Fruit fly (Drosophila melanogaster): Measurements from ENCODE around the gene Alg13.
A peak's percentile ranks its signal among the peaks of the same experiment; 100 is the strongest.

Alg13 gene

DNA sequence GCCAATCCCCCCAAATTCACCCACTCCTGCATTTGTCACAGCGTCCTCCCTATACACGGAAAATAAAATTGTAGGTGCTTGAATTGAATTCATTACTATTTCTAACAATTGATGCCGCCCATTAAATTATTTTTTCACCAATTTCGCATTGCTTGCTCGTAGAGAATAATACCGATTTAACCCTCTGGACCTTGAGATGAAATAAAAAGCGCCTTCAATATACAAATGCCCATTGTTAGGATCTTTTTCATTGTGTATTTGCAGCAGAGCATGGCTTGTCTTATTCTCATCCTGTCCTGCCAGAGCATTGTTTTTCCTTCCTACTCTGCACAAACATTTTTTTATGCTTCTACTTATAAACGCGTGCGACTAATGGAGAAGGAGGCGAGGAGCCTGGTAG lies 46.8 kb downstream of the Alg13 start:
- TF ChIP-seq CG11617 (GFP tag; optimal IDR thresholded peaks at IDR 0.05), result no peak
- no peak for TF ChIP-seq CG33017 (tag; optimal IDR thresholded peaks at IDR 0.05)
- TF ChIP-seq CG12768 (GFP tag; optimal IDR thresholded peaks at IDR 0.05), result no peak
- no peak for TF ChIP-seq Crg-1 (GFP tag; optimal IDR thresholded peaks at IDR 0.05)
- no peak for TF ChIP-seq CG14711 (tag; optimal IDR thresholded peaks at IDR 0.05)
- no peak for TF ChIP-seq tj (GFP tag; optimal IDR thresholded peaks at IDR 0.05)
- TF ChIP-seq CG5204 (GFP tag; optimal IDR thresholded peaks at IDR 0.05), result no peak
- no peak for TF ChIP-seq cic (GFP tag; optimal IDR thresholded peaks at IDR 0.05)
- no peak for TF ChIP-seq toe (GFP tag; optimal IDR thresholded peaks at IDR 0.05)

DNA sequence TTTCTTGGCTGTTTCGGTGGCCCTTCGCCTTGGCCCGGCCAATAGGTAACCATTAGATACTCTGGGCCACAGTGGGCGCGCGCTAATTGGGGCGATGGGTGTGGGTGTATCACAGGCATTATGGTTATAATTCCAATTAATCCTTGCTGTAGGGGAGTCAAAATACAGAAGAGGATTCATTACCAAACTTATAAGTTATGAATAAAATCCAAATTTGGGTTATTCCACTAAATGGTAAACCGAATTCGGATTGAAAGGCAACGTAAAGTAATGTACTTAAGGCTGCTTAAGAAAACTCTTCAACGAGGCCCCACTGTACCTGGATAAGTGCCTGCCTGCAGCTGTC lies 48.7 kb downstream of the Alg13 start:
- no peak for TF ChIP-seq Crg-1 (GFP tag; optimal IDR thresholded peaks at IDR 0.05)
- no peak for TF ChIP-seq Mnt (GFP tag; optimal IDR thresholded peaks at IDR 0.05)
- no peak for TF ChIP-seq cnc (optimal IDR thresholded peaks at IDR 0.05)
- no peak for TF ChIP-seq CG1620 (GFP tag; optimal IDR thresholded peaks at IDR 0.05)
- no peak for TF ChIP-seq kay (GFP tag; ENCODE audit: borderline replicate concordance)
- TF ChIP-seq CG7101 (tag; optimal IDR thresholded peaks at IDR 0.05), result no peak
- no peak for TF ChIP-seq CG11617 (GFP tag; optimal IDR thresholded peaks at IDR 0.05)
- no peak for TF ChIP-seq CG33017 (tag; optimal IDR thresholded peaks at IDR 0.05)
- no peak for TF ChIP-seq CG12768 (GFP tag; optimal IDR thresholded peaks at IDR 0.05)
- TF ChIP-seq Hr96 (GFP tag; optimal IDR thresholded peaks at IDR 0.05), result no peak
- TF ChIP-seq CG5204 (GFP tag; optimal IDR thresholded peaks at IDR 0.05), result no peak
- no peak for TF ChIP-seq pad (GFP tag; optimal IDR thresholded peaks at IDR 0.05)
- TF ChIP-seq Clk (GFP tag; optimal IDR thresholded peaks at IDR 0.05), result no peak
- TF ChIP-seq bab1 (GFP tag; optimal IDR thresholded peaks at IDR 0.05), result no peak
- no peak for TF ChIP-seq tj (GFP tag; optimal IDR thresholded peaks at IDR 0.05)
- no peak for TF ChIP-seq cic (GFP tag; optimal IDR thresholded peaks at IDR 0.05)
- TF ChIP-seq ovo (GFP tag; optimal IDR thresholded peaks at IDR 0.05), result no peak
- TF ChIP-seq CG7045 (GFP tag; optimal IDR thresholded peaks at IDR 0.05), result no peak

DNA sequence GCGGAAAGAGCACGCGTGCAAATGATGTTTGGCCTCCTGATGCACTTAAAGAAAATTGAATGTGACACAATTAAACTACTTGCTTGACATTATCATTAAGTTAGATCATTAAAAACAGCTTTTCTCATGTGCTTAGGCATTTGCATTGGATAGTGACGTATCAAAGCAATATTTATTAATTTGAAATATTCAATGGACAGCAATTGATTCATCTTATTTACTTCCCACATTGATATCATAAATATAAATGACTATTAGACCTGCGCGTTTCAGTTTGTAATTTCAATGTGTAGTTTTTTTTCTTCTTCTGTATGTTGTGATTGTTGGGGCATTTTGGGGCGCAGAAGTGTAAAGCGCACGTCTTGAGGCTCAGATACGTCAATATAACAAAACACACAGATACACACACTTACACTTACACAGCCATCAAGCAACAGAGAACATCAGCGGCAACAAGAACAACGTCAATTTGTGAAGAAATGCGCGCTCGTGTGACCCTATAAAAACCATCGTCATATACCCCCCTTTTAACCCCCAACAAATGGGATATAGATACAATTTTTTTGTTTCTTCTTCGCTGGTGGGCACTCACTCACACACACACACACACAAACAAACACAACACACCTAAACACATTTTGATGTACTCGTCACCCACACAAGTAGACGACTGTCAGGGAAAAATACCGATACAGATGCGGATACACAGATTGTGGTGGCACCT lies 49.3 kb downstream of the Alg13 start:
- TF ChIP-seq tj (GFP tag; optimal IDR thresholded peaks at IDR 0.05) (no peak), CG1620 (GFP tag; optimal IDR thresholded peaks at IDR 0.05) (no peak), kay (GFP tag; ENCODE audit: borderline replicate concordance) (peak; percentile 47), Mnt (GFP tag; optimal IDR thresholded peaks at IDR 0.05) (no peak), CG14711 (tag; optimal IDR thresholded peaks at IDR 0.05) (peak; percentile 21), toe (GFP tag; optimal IDR thresholded peaks at IDR 0.05) (no peak), CG5204 (GFP tag; optimal IDR thresholded peaks at IDR 0.05) (peak; percentile 7), cnc (optimal IDR thresholded peaks at IDR 0.05) (no peak), ovo (GFP tag; optimal IDR thresholded peaks at IDR 0.05) (no peak), CG7045 (GFP tag; optimal IDR thresholded peaks at IDR 0.05) (no peak), CG33017 (tag; optimal IDR thresholded peaks at IDR 0.05) (no peak)

Measured in whole organism, adult.